Fruit fly (Drosophila melanogaster) whole organism, pupa: ENCODE results near the gene Syx1A.

Experiments
- CG10348 ChIP-seq: fragments of 200-800 bp; sonication (Bioruptor generic); IDR thresholded peaks from 2 replicates; pipeline ENCODE4 v1.3.6; 2022; ENCODE audit warnings: missing biosample characterization, missing genetic modification characterization
- CG12605 ChIP-seq: fragments of 200-800 bp; sonication (Bioruptor generic); IDR thresholded peaks from 2 replicates; pipeline ENCODE4 v1.3.6; 2022; ENCODE audit warnings: missing biosample characterization, missing genetic modification characterization
- CG14655 ChIP-seq: fragments of 200-800 bp; sonication (Bioruptor generic); optimal IDR thresholded peaks from 3 replicates; lab custom pipeline; 2017; ENCODE audit warnings: mild to moderate bottlenecking, missing biosample characterization, missing genetic modification reagents, missing genetic modification characterization
- CG17806 ChIP-seq: fragments of 200-800 bp; sonication (Bioruptor generic); optimal IDR thresholded peaks from 2 replicates; lab custom pipeline; 2018; ENCODE audit warnings: missing biosample characterization, mild to moderate bottlenecking, missing genetic modification characterization, moderate library complexity
- CG34367 ChIP-seq: fragments of 200-800 bp; sonication (Bioruptor generic); optimal IDR thresholded peaks from 2 replicates; lab custom pipeline; 2018; ENCODE audit warnings: missing biosample characterization, mild to moderate bottlenecking, missing genetic modification characterization
- CG8301 ChIP-seq: fragments of 200-800 bp; sonication (Bioruptor generic); optimal IDR thresholded peaks from 2 replicates; lab custom pipeline; 2018; ENCODE audit warnings: missing biosample characterization, mild to moderate bottlenecking, missing genetic modification characterization
- D1 ChIP-seq: fragments of 200-800 bp; sonication (Bioruptor generic); optimal IDR thresholded peaks from 2 replicates; lab custom pipeline; 2018; ENCODE audit warnings: missing biosample characterization, mild to moderate bottlenecking, missing genetic modification characterization, moderate library complexity
- Pif1B ChIP-seq: fragments of 200-800 bp; sonication (Bioruptor generic); optimal IDR thresholded peaks from 3 replicates; lab custom pipeline; 2016; ENCODE audit warnings: missing biosample characterization, missing genetic modification characterization
- fd96Ca ChIP-seq: fragments of 200-800 bp; sonication (Bioruptor generic); IDR thresholded peaks from 3 replicates; pipeline ENCODE4 v1.3.6; 2022; ENCODE audit warnings: missing biosample characterization, missing genetic modification characterization
- gl ChIP-seq: fragments of 200-800 bp; sonication (Bioruptor generic); optimal IDR thresholded peaks from 2 replicates; lab custom pipeline; 2018; ENCODE audit warnings: missing biosample characterization, mild to moderate bottlenecking, missing genetic modification characterization

DNA sequence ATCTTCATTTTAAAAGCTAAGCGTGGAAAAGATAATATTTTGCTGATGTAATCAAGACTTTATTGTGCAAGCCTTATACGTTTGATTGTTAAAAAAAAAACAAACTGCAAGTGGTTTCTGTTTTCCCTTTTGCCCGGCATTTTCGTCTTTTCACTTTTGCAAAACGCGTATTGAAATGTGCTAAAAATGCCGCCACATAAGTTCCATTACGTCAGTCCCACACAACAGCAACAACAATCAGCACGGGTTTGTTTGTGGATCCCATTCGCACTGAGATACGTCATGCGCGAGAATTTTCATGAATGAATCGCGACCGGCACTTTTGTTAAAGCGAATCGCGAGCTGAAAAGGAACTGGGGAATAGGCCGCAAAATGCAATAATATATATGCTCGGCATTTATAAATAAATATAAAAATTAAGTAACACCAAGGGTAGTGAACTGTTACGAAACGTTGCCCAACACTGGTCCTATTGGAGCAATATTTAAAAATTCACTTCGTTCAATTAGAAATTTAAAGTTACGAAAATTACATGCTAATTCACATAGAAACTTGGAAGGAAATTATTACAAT, 582 bp upstream of the Syx1A start:
- TF ChIP-seq gl (tag; lab: Kevin White, UChicago) (no peak), CG14655 (peak; percentile 17), CG8301 (tag; lab: Kevin White, UChicago) (peak; percentile 46), CG10348 (GFP tag; lab: Robert Waterston, UW) (no peak), CG12605 (GFP tag; lab: Robert Waterston, UW) (no peak), D1 (tag; lab: Kevin White, UChicago) (no peak), CG34367 (tag; lab: Kevin White, UChicago) (peak; percentile 5), Pif1B (GFP tag; lab: Kevin White, UChicago) (peak; percentile 82), CG17806 (tag; lab: Kevin White, UChicago) (peak; percentile 41), fd96Ca (no peak)
